Fruit fly (Drosophila melanogaster) whole organism, embryonic: ENCODE results near the gene CG9483.

ENCODE experiments used
- Aef1 ChIP-seq: fragments of 200-800 bp; sonication (Bioruptor generic); IDR thresholded peaks from 3 replicates; pipeline ENCODE4 v1.3.6; 2022; ENCODE audit warnings: missing biosample characterization, missing genetic modification characterization
- Bdp1 ChIP-seq: fragments of 200-800 bp; sonication (Bioruptor generic); optimal IDR thresholded peaks from 3 replicates; lab custom pipeline; 2016; ENCODE audit warnings: missing biosample characterization, missing genetic modification characterization
- Bgb ChIP-seq: fragments of 200-800 bp; sonication (Bioruptor generic); IDR thresholded peaks from 2 replicates; pipeline ENCODE4 v1.3.6; 2022; ENCODE audit warnings: missing biosample characterization, missing genetic modification characterization; ENCODE audit not compliant: partially characterized antibody
- CG10431 ChIP-seq: fragments of 200-800 bp; sonication (Bioruptor generic); optimal IDR thresholded peaks from 3 replicates; lab custom pipeline; 2018; ENCODE audit warnings: missing biosample characterization, mild to moderate bottlenecking, missing genetic modification characterization
- CG10654 ChIP-seq: fragments of 200-800 bp; sonication (Bioruptor generic); optimal IDR thresholded peaks from 2 replicates; lab custom pipeline; 2016; ENCODE audit warnings: missing biosample characterization, missing genetic modification characterization
- CG11085 ChIP-seq: fragments of 200-800 bp; sonication (Bioruptor generic); IDR thresholded peaks from 2 replicates; pipeline ENCODE4 v1.3.6; 2022; ENCODE audit warnings: missing biosample characterization, missing genetic modification characterization
- CG11456 ChIP-seq: fragments of 200-800 bp; sonication (Bioruptor generic); IDR thresholded peaks from 3 replicates; pipeline ENCODE4 v1.3.6; 2022; ENCODE audit warnings: missing biosample characterization, missing genetic modification characterization
- CG12391 ChIP-seq: fragments of 200-800 bp; sonication (Bioruptor generic); optimal IDR thresholded peaks from 3 replicates; lab custom pipeline; 2018; ENCODE audit warnings: missing biosample characterization, mild to moderate bottlenecking, missing genetic modification characterization, moderate library complexity
- CG14860 ChIP-seq: fragments of 200-800 bp; sonication (Bioruptor generic); IDR thresholded peaks from 3 replicates; pipeline ENCODE4 v1.3.6; 2022; ENCODE audit warnings: missing biosample characterization, missing genetic modification characterization; ENCODE audit not compliant: partially characterized antibody
- CG1647 ChIP-seq: fragments of 200-800 bp; sonication (Bioruptor generic); optimal IDR thresholded peaks from 3 replicates; lab custom pipeline; 2016; ENCODE audit warnings: missing biosample characterization, missing genetic modification characterization
- CG16863 ChIP-seq: fragments of 200-800 bp; sonication (Bioruptor generic); optimal IDR thresholded peaks from 3 replicates; lab custom pipeline; 2016; ENCODE audit warnings: missing biosample characterization, missing genetic modification characterization
- CG18764 ChIP-seq: fragments of 200-800 bp; sonication (Bioruptor generic); optimal IDR thresholded peaks from 3 replicates; lab custom pipeline; 2016; ENCODE audit warnings: missing biosample characterization, missing genetic modification characterization
- CG2129 ChIP-seq: fragments of 200-800 bp; sonication (Bioruptor generic); IDR thresholded peaks from 2 replicates; pipeline ENCODE4 v1.3.6; 2022; ENCODE audit warnings: missing biosample characterization, missing genetic modification characterization; ENCODE audit not compliant: partially characterized antibody
- CG2199 ChIP-seq: fragments of 200-800 bp; sonication (Bioruptor generic); IDR thresholded peaks from 3 replicates; pipeline ENCODE4 v1.3.6; 2022; ENCODE audit warnings: missing biosample characterization, missing genetic modification characterization
- CG33213 ChIP-seq: fragments of 200-800 bp; sonication (Bioruptor generic); optimal IDR thresholded peaks from 3 replicates; lab custom pipeline; 2016; ENCODE audit warnings: missing biosample characterization, missing genetic modification characterization
- CG42726 ChIP-seq: fragments of 200-800 bp; sonication (Bioruptor generic); IDR thresholded peaks from 2 replicates; pipeline ENCODE4 v1.3.6; 2022; ENCODE audit warnings: missing biosample characterization, missing genetic modification characterization; ENCODE audit not compliant: partially characterized antibody
- CG4282 ChIP-seq: fragments of 200-800 bp; sonication (Bioruptor generic); optimal IDR thresholded peaks from 2 replicates; lab custom pipeline; 2016; ENCODE audit warnings: missing biosample characterization, missing genetic modification characterization
- CG4360 ChIP-seq: fragments of 200-800 bp; sonication (Bioruptor generic); IDR thresholded peaks from 2 replicates; pipeline ENCODE4 v1.3.6; 2022; ENCODE audit warnings: missing biosample characterization, missing genetic modification characterization
- CG7357 ChIP-seq: fragments of 200-800 bp; sonication (Bioruptor generic); IDR thresholded peaks from 3 replicates; pipeline ENCODE4 v1.3.6; 2022; ENCODE audit warnings: missing biosample characterization, missing genetic modification characterization
- CG7928 ChIP-seq: fragments of 200-800 bp; sonication (Bioruptor generic); optimal IDR thresholded peaks from 2 replicates; lab custom pipeline; 2017; ENCODE audit warnings: missing biosample characterization, mild to moderate bottlenecking, missing genetic modification characterization
- CG7963 ChIP-seq: fragments of 200-800 bp; sonication (Bioruptor generic); IDR thresholded peaks from 3 replicates; pipeline ENCODE4 v1.3.6; 2022; ENCODE audit warnings: missing biosample characterization, missing genetic modification characterization; ENCODE audit not compliant: partially characterized antibody
- CG9797 ChIP-seq: fragments of 200-800 bp; sonication (Bioruptor generic); optimal IDR thresholded peaks from 3 replicates; lab custom pipeline; 2018; ENCODE audit warnings: missing biosample characterization, mild to moderate bottlenecking, missing genetic modification characterization
- CHES-1-like ChIP-seq: fragments of 200-800 bp; sonication (Bioruptor generic); optimal IDR thresholded peaks from 2 replicates; lab custom pipeline; 2016; ENCODE audit warnings: missing biosample characterization, missing genetic modification characterization
- D19B ChIP-seq: fragments of 200-800 bp; sonication (Bioruptor generic); optimal IDR thresholded peaks from 2 replicates; lab custom pipeline; 2017; ENCODE audit warnings: missing biosample characterization, mild to moderate bottlenecking, missing genetic modification characterization
- Dbx ChIP-seq: fragments of 200-800 bp; sonication (Bioruptor generic); IDR thresholded peaks from 3 replicates; pipeline ENCODE4 v1.3.6; 2022; ENCODE audit warnings: missing biosample characterization, missing genetic modification characterization
- Drgx ChIP-seq: fragments of 200-800 bp; sonication (Bioruptor generic); IDR thresholded peaks from 2 replicates; pipeline ENCODE4 v1.3.6; 2022; ENCODE audit warnings: missing biosample characterization, missing genetic modification characterization
- HLHmδ ChIP-seq: fragments of 200-800 bp; sonication (Bioruptor generic); optimal IDR thresholded peaks from 2 replicates; lab custom pipeline; 2018; ENCODE audit warnings: missing biosample characterization, mild to moderate bottlenecking, missing genetic modification characterization, moderate library complexity
- Nf-YA ChIP-seq: fragments of 200-800 bp; sonication (Bioruptor generic); IDR thresholded peaks from 2 replicates; pipeline ENCODE4 v1.3.6; 2022; ENCODE audit warnings: missing biosample characterization, missing genetic modification characterization
- Nf-YC ChIP-seq: fragments of 200-800 bp; optimal IDR thresholded peaks from 3 replicates; lab custom pipeline; 2019; ENCODE audit warnings: missing biosample characterization, mild to moderate bottlenecking, missing genetic modification characterization, moderate library complexity
- Optix ChIP-seq: fragments of 200-800 bp; sonication (Bioruptor generic); IDR thresholded peaks from 3 replicates; pipeline ENCODE4 v1.3.6; 2022; ENCODE audit warnings: missing biosample characterization, missing genetic modification characterization
- Pdp1 ChIP-seq, 2 experiments: fragments of 200-800 bp; sonication (Bioruptor generic); optimal IDR thresholded peaks; 3 replicates each; lab custom pipeline; 2016; ENCODE audit warnings: missing biosample characterization in 2 of 2, missing genetic modification characterization in 2 of 2, mild to moderate bottlenecking in 1 of 2, moderate library complexity in 1 of 2
- Usf ChIP-seq: fragments of 200-800 bp; sonication (Bioruptor generic); optimal IDR thresholded peaks from 2 replicates; lab custom pipeline; 2017; ENCODE audit warnings: missing genotype, missing biosample characterization, missing genetic modification characterization
- ac ChIP-seq: fragments of 200-800 bp; sonication (Bioruptor generic); optimal IDR thresholded peaks from 3 replicates; lab custom pipeline; 2017; ENCODE audit warnings: missing biosample characterization, mild to moderate bottlenecking, missing genetic modification characterization
- amos ChIP-seq: fragments of 200-800 bp; sonication (Bioruptor generic); IDR thresholded peaks from 2 replicates; pipeline ENCODE4 v1.3.6; 2022; ENCODE audit warnings: missing biosample characterization, missing genetic modification characterization; ENCODE audit not compliant: partially characterized antibody
- gce ChIP-seq: fragments of 200-800 bp; sonication (Bioruptor generic); IDR thresholded peaks from 3 replicates; pipeline ENCODE4 v1.3.6; 2022; ENCODE audit warnings: missing biosample characterization, missing genetic modification characterization
- gfzf ChIP-seq: fragments of 200-800 bp; sonication (Bioruptor generic); optimal IDR thresholded peaks from 2 replicates; lab custom pipeline; 2016; ENCODE audit warnings: missing biosample characterization, mild to moderate bottlenecking, missing genetic modification characterization, moderate library complexity
- insv ChIP-seq, 2 experiments: fragments of 200-800 bp; sonication (Bioruptor generic); optimal IDR thresholded peaks; 3 replicates each; lab custom pipeline; 2016 to 2018; ENCODE audit warnings: missing biosample characterization in 2 of 2, missing genetic modification characterization in 2 of 2
- jumu ChIP-seq: fragments of 200-800 bp; sonication (Bioruptor generic); optimal IDR thresholded peaks from 3 replicates; lab custom pipeline; 2016; ENCODE audit warnings: missing biosample characterization, missing genetic modification characterization
- kay ChIP-seq: fragments of 200-800 bp; sonication (Bioruptor generic); optimal IDR thresholded peaks from 2 replicates; lab custom pipeline; 2016; ENCODE audit warnings: missing biosample characterization, missing genetic modification characterization
- lmd ChIP-seq: fragments of 200-800 bp; sonication (Bioruptor generic); IDR thresholded peaks from 2 replicates; pipeline ENCODE4 v1.3.6; 2022; ENCODE audit warnings: missing biosample characterization, missing genetic modification characterization
- lov ChIP-seq, 2 experiments: fragments of 200-800 bp in 1 of 2; fragments of >200 bp in 1 of 2; sonication (Bioruptor generic) in 1 of 2; IDR thresholded peaks in 1 of 2; optimal IDR thresholded peaks in 1 of 2; 2 replicates in 1 of 2; 3 replicates in 1 of 2; pipeline versions ENCODE4 v1.3.6 to Lab custom; 2017 to 2022; ENCODE audit warnings: missing biosample characterization in 1 of 2, missing genetic modification characterization in 1 of 2
- onecut ChIP-seq: fragments of 200-800 bp; sonication (Bioruptor generic); IDR thresholded peaks from 2 replicates; pipeline ENCODE4 v1.3.6; 2022; ENCODE audit warnings: missing biosample characterization, missing genetic modification characterization
- otp ChIP-seq: fragments of 200-800 bp; sonication (Bioruptor generic); IDR thresholded peaks from 3 replicates; pipeline ENCODE4, ENCODE4 v1.3.6; 2022; ENCODE audit warnings: missing biosample characterization, missing genetic modification characterization
- slbo ChIP-seq: fragments of 200-800 bp; sonication (Bioruptor generic); IDR thresholded peaks from 2 replicates; pipeline ENCODE4 v1.3.6; 2022; ENCODE audit warnings: missing biosample characterization, missing genetic modification characterization
- so ChIP-seq: fragments of 200-800 bp; sonication (Bioruptor generic); IDR thresholded peaks from 3 replicates; pipeline ENCODE4 v1.3.6; 2022; ENCODE audit warnings: missing biosample characterization, missing genetic modification characterization
- sug ChIP-seq: fragments of 200-800 bp; optimal IDR thresholded peaks from 2 replicates; lab custom pipeline; 2019; ENCODE audit warnings: missing biosample characterization, mild to moderate bottlenecking, missing genetic modification characterization, moderate library complexity
- tin ChIP-seq: fragments of 200-800 bp; sonication (Bioruptor generic); optimal IDR thresholded peaks from 3 replicates; lab custom pipeline; 2016; ENCODE audit warnings: missing biosample characterization, missing genetic modification characterization
- unpg ChIP-seq: fragments of 200-800 bp; sonication (Bioruptor generic); optimal IDR thresholded peaks from 3 replicates; lab custom pipeline; 2018; ENCODE audit warnings: missing biosample characterization, mild to moderate bottlenecking, missing genetic modification characterization, moderate library complexity
- wek ChIP-seq: fragments of 200-800 bp; sonication (Bioruptor generic); optimal IDR thresholded peaks from 3 replicates; lab custom pipeline; 2018; ENCODE audit warnings: missing biosample characterization, mild to moderate bottlenecking, missing genetic modification characterization, moderate library complexity

Gene CG9483

dm6 chr2L:8860767-8861166, 5.8 kb upstream of the CG9483 start (continued):
- no peak for TF ChIP-seq lov (optimal IDR thresholded peaks at IDR 0.05; lab: Kevin White, UChicago)
- peak; percentile 82; the same call in 2 of the 3 replicates for TF ChIP-seq lov (GFP tag; IDR thresholded peaks at IDR 0.05; lab: Robert Waterston, UW)
- TF ChIP-seq gce, result peak; percentile 69; the same call in 2 of the 3 replicates
- peak; percentile 35; the same call in 1 of the 2 replicates for TF ChIP-seq CG4360 (GFP tag; lab: Robert Waterston, UW)
- no peak for TF ChIP-seq CG2129 (GFP tag; lab: Robert Waterston, UW)
- no peak for TF ChIP-seq insv (GFP tag; optimal IDR thresholded peaks at IDR 0.05; lab: Kevin White, UChicago)
- no peak for TF ChIP-seq D19B (GFP tag; lab: Kevin White, UChicago)
- TF ChIP-seq lmd, result peak; percentile 76
- peak; percentile 78 for TF ChIP-seq tin (GFP tag; lab: Kevin White, UChicago)
- peak; percentile 65 for TF ChIP-seq unpg (GFP tag; lab: Kevin White, UChicago)
- TF ChIP-seq Drgx, result no peak
- TF ChIP-seq CG9797, result no peak
- 0 out of 3 replicates have a peak, but pooled peaks have one; percentile 52 for TF ChIP-seq otp (GFP tag; lab: Robert Waterston, UW)
- TF ChIP-seq CG7963, result no peak
- peak; percentile 46 for TF ChIP-seq CG1647 (GFP tag; lab: Kevin White, UChicago)
- no peak for TF ChIP-seq ac (GFP tag; lab: Kevin White, UChicago)
- TF ChIP-seq CG14860 (GFP tag; lab: Robert Waterston, UW), result no peak
- no peak for TF ChIP-seq Usf (GFP tag; lab: Kevin White, UChicago)
- TF ChIP-seq CG11085, result peak; percentile 58; the same call in 1 of the 2 replicates
- peak in 1 of 2 experiments; percentile 53 for TF ChIP-seq Pdp1 (GFP tag; optimal IDR thresholded peaks at IDR 0.05; lab: Kevin White, UChicago)
- TF ChIP-seq CG7928 (GFP tag; lab: Kevin White, UChicago), result no peak
- TF ChIP-seq Aef1 (GFP tag; lab: Robert Waterston, UW), result peak; percentile 62; the same call in 2 of the 3 replicates
- no peak for TF ChIP-seq CG10431 (GFP tag; lab: Kevin White, UChicago)
- TF ChIP-seq CG33213 (GFP tag; lab: Kevin White, UChicago), result peak; percentile 43
- peak; percentile 13 for TF ChIP-seq kay (GFP tag; lab: Kevin White, UChicago)
- TF ChIP-seq gfzf, result no peak
- no peak for TF ChIP-seq Bdp1 (GFP tag; lab: Kevin White, UChicago)
- TF ChIP-seq Bgb (GFP tag; lab: Robert Waterston, UW), result no peak
- peak; percentile 51 for TF ChIP-seq CG10654 (GFP tag; lab: Kevin White, UChicago)
- TF ChIP-seq CG11456 (GFP tag; lab: Robert Waterston, UW), result 0 out of 3 replicates have a peak, but pooled peaks have one; percentile 63
- no peak for TF ChIP-seq CHES-1-like (GFP tag; lab: Kevin White, UChicago)
- peak; percentile 58 for TF ChIP-seq CG18764 (GFP tag; lab: Kevin White, UChicago)
- peak; percentile 56; the same call in 1 of the 3 replicates for TF ChIP-seq CG7357
- TF ChIP-seq CG2199 (GFP tag; lab: Robert Waterston, UW), result 0 out of 3 replicates have a peak, but pooled peaks have one; percentile 48
- TF ChIP-seq CG16863 (GFP tag; lab: Kevin White, UChicago), result no peak
- peak; percentile 50; the same call in 1 of the 3 replicates for TF ChIP-seq Dbx
- peak; percentile 26 for TF ChIP-seq HLHmδ
- peak; percentile 63; the same call in 1 of the 3 replicates for TF ChIP-seq so (GFP tag; lab: Robert Waterston, UW)
- TF ChIP-seq Nf-YA (GFP tag; lab: Robert Waterston, UW), result peak; percentile 46; the same call in 1 of the 2 replicates
- no peak for TF ChIP-seq wek (GFP tag; lab: Kevin White, UChicago)
- TF ChIP-seq CG12391, result peak; percentile 65
- TF ChIP-seq onecut (GFP tag; lab: Robert Waterston, UW), result peak; percentile 63
- TF ChIP-seq CG4282 (GFP tag; lab: Kevin White, UChicago), result no peak
- no peak for TF ChIP-seq sug
- TF ChIP-seq Optix, result peak; percentile 30; the same call in 2 of the 3 replicates
- peak; percentile 35 for TF ChIP-seq Nf-YC (tag; lab: Kevin White, UChicago)
- peak; percentile 27 for TF ChIP-seq jumu (GFP tag; lab: Kevin White, UChicago)
- TF ChIP-seq amos (GFP tag; lab: Robert Waterston, UW), result no peak
- no peak for TF ChIP-seq CG42726 (GFP tag; lab: Robert Waterston, UW)
- peak; percentile 57 for TF ChIP-seq slbo (GFP tag; lab: Robert Waterston, UW)
